Fruit fly (Drosophila melanogaster) whole organism, embryonic: Measurements from ENCODE around the gene Atg2.
A peak's percentile ranks its signal among the peaks of the same experiment; 100 is the strongest.

Source experiments
- B-H1 ChIP-seq: fragments of 200-800 bp; sonication (Bioruptor generic); IDR thresholded peaks from 3 replicates; pipeline ENCODE4 v1.3.6; 2022; ENCODE audit warnings: missing biosample characterization, missing genetic modification characterization
- C15 ChIP-seq: fragments of 200-800 bp; sonication (Bioruptor generic); IDR thresholded peaks from 3 replicates; pipeline ENCODE4 v1.3.6; 2022; ENCODE audit warnings: missing biosample characterization, missing genetic modification characterization
- CG10366 ChIP-seq: fragments of 200-800 bp; sonication (Bioruptor generic); IDR thresholded peaks from 2 replicates; pipeline ENCODE4 v1.3.6; 2022; ENCODE audit warnings: missing biosample characterization, missing genetic modification characterization
- CG10431 ChIP-seq: fragments of 200-800 bp; sonication (Bioruptor generic); optimal IDR thresholded peaks from 3 replicates; lab custom pipeline; 2018; ENCODE audit warnings: missing biosample characterization, mild to moderate bottlenecking, missing genetic modification characterization
- CG11085 ChIP-seq: fragments of 200-800 bp; sonication (Bioruptor generic); IDR thresholded peaks from 2 replicates; pipeline ENCODE4 v1.3.6; 2022; ENCODE audit warnings: missing biosample characterization, missing genetic modification characterization
- CG11093 ChIP-seq: fragments of 200-800 bp; sonication (Bioruptor generic); IDR thresholded peaks from 3 replicates; pipeline ENCODE4 v1.3.6; 2022; ENCODE audit warnings: missing biosample characterization, missing genetic modification characterization
- CG12219 ChIP-seq: fragments of 200-800 bp; sonication (Bioruptor generic); optimal IDR thresholded peaks from 3 replicates; lab custom pipeline; 2018; ENCODE audit warnings: missing biosample characterization, mild to moderate bottlenecking, missing genetic modification characterization
- CG14667 ChIP-seq: fragments of 200-800 bp; sonication (Bioruptor generic); IDR thresholded peaks from 2 replicates; pipeline ENCODE4 v1.3.6; 2022; ENCODE audit warnings: missing biosample characterization, missing genetic modification characterization
- CG16779 ChIP-seq: fragments of 200-800 bp; sonication (Bioruptor generic); IDR thresholded peaks from 2 replicates; pipeline ENCODE4 v1.3.6; 2022; ENCODE audit warnings: missing biosample characterization, missing genetic modification characterization
- CG16813 ChIP-seq: fragments of 200-800 bp; sonication (Bioruptor generic); IDR thresholded peaks from 3 replicates; pipeline ENCODE4 v1.3.6; 2022; ENCODE audit warnings: missing biosample characterization, missing genetic modification characterization; ENCODE audit not compliant: partially characterized antibody
- CG2116 ChIP-seq: fragments of 200-800 bp; sonication (Bioruptor generic); optimal IDR thresholded peaks from 3 replicates; lab custom pipeline; 2018; ENCODE audit warnings: missing biosample characterization, mild to moderate bottlenecking, missing genetic modification characterization
- CG2129 ChIP-seq: fragments of 200-800 bp; sonication (Bioruptor generic); IDR thresholded peaks from 2 replicates; pipeline ENCODE4 v1.3.6; 2022; ENCODE audit warnings: missing biosample characterization, missing genetic modification characterization; ENCODE audit not compliant: partially characterized antibody
- CG2889 ChIP-seq: fragments of 200-800 bp; sonication (Bioruptor generic); IDR thresholded peaks from 3 replicates; pipeline ENCODE4 v1.3.6; 2022; ENCODE audit warnings: missing biosample characterization, missing genetic modification characterization
- CG30431 ChIP-seq: fragments of 200-800 bp; sonication (Bioruptor generic); optimal IDR thresholded peaks from 2 replicates; lab custom pipeline; 2017; ENCODE audit warnings: missing biosample characterization, missing genetic modification characterization
- CG31365 ChIP-seq: fragments of 200-800 bp; sonication (Bioruptor generic); optimal IDR thresholded peaks from 2 replicates; lab custom pipeline; 2018; ENCODE audit warnings: missing biosample characterization, mild to moderate bottlenecking, missing genetic modification characterization
- CG33557 ChIP-seq: fragments of 200-800 bp; sonication (Bioruptor generic); optimal IDR thresholded peaks from 2 replicates; lab custom pipeline; 2019; ENCODE audit warnings: missing biosample characterization, mild to moderate bottlenecking, missing genetic modification characterization, moderate library complexity
- CG4424 ChIP-seq: fragments of 200-800 bp; sonication (Bioruptor generic); optimal IDR thresholded peaks from 3 replicates; lab custom pipeline; 2016; ENCODE audit warnings: missing biosample characterization, missing genetic modification characterization
- CG6765 ChIP-seq: fragments of 200-800 bp; sonication (Bioruptor generic); optimal IDR thresholded peaks from 3 replicates; lab custom pipeline; 2017; ENCODE audit warnings: missing biosample characterization, mild to moderate bottlenecking, missing genetic modification characterization
- CG7357 ChIP-seq: fragments of 200-800 bp; sonication (Bioruptor generic); IDR thresholded peaks from 3 replicates; pipeline ENCODE4 v1.3.6; 2022; ENCODE audit warnings: missing biosample characterization, missing genetic modification characterization
- CG7987 ChIP-seq: fragments of 200-800 bp; sonication (Bioruptor generic); optimal IDR thresholded peaks from 2 replicates; lab custom pipeline; 2018; ENCODE audit warnings: missing biosample characterization, mild to moderate bottlenecking, missing genetic modification characterization, moderate library complexity
- CG8388 ChIP-seq: fragments of 200-800 bp; sonication (Bioruptor generic); optimal IDR thresholded peaks from 2 replicates; lab custom pipeline; 2019; ENCODE audit warnings: missing biosample characterization, mild to moderate bottlenecking, missing genetic modification characterization, moderate library complexity
- CG9817 ChIP-seq: fragments of 200-800 bp; sonication (Bioruptor generic); optimal IDR thresholded peaks from 2 replicates; lab custom pipeline; 2018; ENCODE audit warnings: missing biosample characterization, mild to moderate bottlenecking, missing genetic modification characterization, moderate library complexity
- CkIIα-i1 ChIP-seq: fragments of 200-800 bp; sonication (Bioruptor generic); IDR thresholded peaks from 2 replicates; pipeline ENCODE4 v1.3.6; 2022; ENCODE audit warnings: missing biosample characterization, missing genetic modification characterization
- HmgD ChIP-seq: fragments of 200-800 bp; sonication (Bioruptor generic); optimal IDR thresholded peaks from 3 replicates; lab custom pipeline; 2016; ENCODE audit warnings: missing biosample characterization, missing genetic modification characterization
- Hr78 ChIP-seq, 2 experiments: fragments of 200-800 bp in 1 of 2; fragments of >200 bp in 1 of 2; sonication (Bioruptor generic) in 1 of 2; optimal IDR thresholded peaks; 2 replicates each; lab custom pipeline; 2017 to 2019; ENCODE audit warnings: missing biosample characterization in 2 of 2, missing genetic modification characterization in 2 of 2, mild to moderate bottlenecking in 1 of 2, moderate library complexity in 1 of 2
- Nf-YA ChIP-seq: fragments of 200-800 bp; sonication (Bioruptor generic); IDR thresholded peaks from 2 replicates; pipeline ENCODE4 v1.3.6; 2022; ENCODE audit warnings: missing biosample characterization, missing genetic modification characterization
- Sox102F ChIP-seq: fragments of 200-800 bp; sonication (Bioruptor generic); optimal IDR thresholded peaks from 2 replicates; lab custom pipeline; 2018; ENCODE audit warnings: missing biosample characterization, mild to moderate bottlenecking, missing genetic modification characterization, moderate library complexity
- ash1 ChIP-seq: fragments of 200-800 bp; sonication (Bioruptor generic); optimal IDR thresholded peaks from 2 replicates; lab custom pipeline; 2018; ENCODE audit warnings: missing biosample characterization, mild to moderate bottlenecking, missing genetic modification characterization
- btn ChIP-seq: fragments of 200-800 bp; sonication (Bioruptor generic); optimal IDR thresholded peaks from 2 replicates; lab custom pipeline; 2016; ENCODE audit warnings: missing biosample characterization, missing genetic modification characterization
- cato ChIP-seq: fragments of 200-800 bp; sonication (Bioruptor generic); optimal IDR thresholded peaks from 2 replicates; lab custom pipeline; 2016; ENCODE audit warnings: missing biosample characterization, missing genetic modification characterization, borderline replicate concordance
- chif ChIP-seq, 2 experiments: fragments of 200-800 bp; sonication (Bioruptor generic); optimal IDR thresholded peaks; 3 replicates each; lab custom pipeline; 2016; ENCODE audit warnings: missing biosample characterization in 2 of 2, missing genetic modification characterization in 2 of 2
- crc ChIP-seq: fragments of 200-800 bp; sonication (Bioruptor generic); optimal IDR thresholded peaks from 2 replicates; lab custom pipeline; 2016; ENCODE audit warnings: missing biosample characterization, missing genetic modification characterization
- en ChIP-seq: fragments of 200-800 bp; sonication (Bioruptor generic); optimal IDR thresholded peaks from 2 replicates; lab custom pipeline; 2016; ENCODE audit warnings: missing biosample characterization, missing genetic modification characterization
- ewg ChIP-seq: fragments of 200-800 bp; sonication (Bioruptor generic); optimal IDR thresholded peaks from 3 replicates; lab custom pipeline; 2017; ENCODE audit warnings: mild to moderate bottlenecking, missing biosample characterization, missing genetic modification reagents, missing genetic modification characterization
- fd64A ChIP-seq: fragments of 200-800 bp; sonication (Bioruptor generic); optimal IDR thresholded peaks from 3 replicates; lab custom pipeline; 2018; ENCODE audit warnings: missing biosample characterization, mild to moderate bottlenecking, missing genetic modification characterization
- fu2 ChIP-seq: fragments of 200-800 bp; sonication (Bioruptor generic); optimal IDR thresholded peaks from 2 replicates; lab custom pipeline; 2016; ENCODE audit warnings: missing biosample characterization, missing genetic modification characterization
- lola ChIP-seq, 3 experiments: fragments of >200 bp in 2 of 3; fragments of 200-800 bp in 1 of 3; sonication (Bioruptor generic) in 1 of 3; optimal IDR thresholded peaks; 2 replicates each; lab custom pipeline; 2017 to 2019; ENCODE audit warnings: missing biosample characterization in 3 of 3, missing genetic modification characterization in 3 of 3, mild to moderate bottlenecking in 1 of 3, moderate library complexity in 1 of 3
- odd ChIP-seq: fragments of 200-800 bp; sonication (Bioruptor generic); optimal IDR thresholded peaks from 2 replicates; lab custom pipeline; 2017; ENCODE audit warnings: missing biosample characterization, mild to moderate bottlenecking, missing genetic modification characterization
- pum ChIP-seq: fragments of 200-800 bp; sonication (Bioruptor generic); optimal IDR thresholded peaks from 2 replicates; lab custom pipeline; 2016; ENCODE audit warnings: missing biosample characterization, missing genetic modification characterization
- row ChIP-seq: fragments of 200-800 bp; sonication (Bioruptor generic); IDR thresholded peaks from 3 replicates; pipeline ENCODE4 v1.3.6; 2022; ENCODE audit warnings: missing biosample characterization, missing genetic modification characterization
- sens-2 ChIP-seq: fragments of 200-800 bp; sonication (Bioruptor generic); IDR thresholded peaks from 2 replicates; pipeline ENCODE4 v1.3.6; 2022; ENCODE audit warnings: missing biosample characterization, missing genetic modification characterization
- shn ChIP-seq: fragments of 200-800 bp; sonication (Bioruptor generic); optimal IDR thresholded peaks from 3 replicates; lab custom pipeline; 2016; ENCODE audit warnings: missing biosample characterization, missing genetic modification characterization
- sim ChIP-seq: fragments of 200-800 bp; sonication (Bioruptor generic); IDR thresholded peaks from 2 replicates; pipeline ENCODE4 v1.3.6; 2022; ENCODE audit warnings: missing biosample characterization, missing genetic modification characterization
- slbo ChIP-seq: fragments of 200-800 bp; sonication (Bioruptor generic); IDR thresholded peaks from 2 replicates; pipeline ENCODE4 v1.3.6; 2022; ENCODE audit warnings: missing biosample characterization, missing genetic modification characterization
- sqz ChIP-seq: fragments of 200-800 bp; sonication (Bioruptor generic); optimal IDR thresholded peaks from 3 replicates; lab custom pipeline; 2018; ENCODE audit warnings: missing biosample characterization, mild to moderate bottlenecking, missing genetic modification characterization
- stc ChIP-seq: fragments of 200-800 bp; sonication (Bioruptor generic); IDR thresholded peaks from 2 replicates; pipeline ENCODE4 v1.3.6; 2022; ENCODE audit warnings: missing biosample characterization, missing genetic modification characterization
- unc-4 ChIP-seq: fragments of 200-800 bp; sonication (Bioruptor generic); IDR thresholded peaks from 2 replicates; pipeline ENCODE4 v1.3.6; 2022; ENCODE audit warnings: missing biosample characterization, missing genetic modification characterization; ENCODE audit not compliant: partially characterized antibody
- vfl ChIP-seq: fragments of 200-800 bp; sonication (Bioruptor generic); optimal IDR thresholded peaks from 2 replicates; lab custom pipeline; 2016; ENCODE audit warnings: missing biosample characterization, missing genetic modification characterization
- wor ChIP-seq: fragments of 200-800 bp; sonication (Bioruptor generic); IDR thresholded peaks from 2 replicates; pipeline ENCODE4 v1.3.6; 2022; ENCODE audit warnings: missing biosample characterization, missing genetic modification characterization

Gene Atg2

dm6 chr3L:2766269-2767088 lies 7.7 kb upstream of the Atg2 start, which contains the start of the genes Mrtf and Non2 (continued):
- TF ChIP-seq unc-4 (GFP tag; lab: Robert Waterston, UW) (peak; percentile 72), CG14667 (no peak), sqz (GFP tag; lab: Kevin White, UChicago) (no peak), CG11085 (GFP tag; lab: Robert Waterston, UW) (no peak), Nf-YA (GFP tag; lab: Robert Waterston, UW) (peak; percentile 33; the same call in 1 of the 2 replicates), CG10431 (GFP tag; lab: Kevin White, UChicago) (no peak), vfl (GFP tag; lab: Kevin White, UChicago) (peak; percentile 63), CG7357 (GFP tag; lab: Robert Waterston, UW) (no peak; the same call in 2 of the 3 replicates), CG6765 (GFP tag; lab: Kevin White, UChicago) (no peak), CG11093 (GFP tag; lab: Robert Waterston, UW) (no peak), en (no peak), CG16813 (peak; percentile 81), CG2116 (peak; percentile 98), CG10366 (GFP tag; lab: Robert Waterston, UW) (peak; percentile 47), CkIIα-i1 (no peak), btn (GFP tag; lab: Kevin White, UChicago) (no peak), lola (GFP tag; optimal IDR thresholded peaks at IDR 0.05; lab: Kevin White, UChicago) (peak in 1 of 3 experiments; percentile 60), shn (GFP tag; lab: Kevin White, UChicago) (peak; percentile 65), odd (GFP tag; lab: Kevin White, UChicago) (no peak), C15 (GFP tag; lab: Robert Waterston, UW) (0 out of 3 replicates have a peak, but pooled peaks have one; percentile 26), fd64A (GFP tag; lab: Kevin White, UChicago) (no peak), sens-2 (GFP tag; lab: Robert Waterston, UW) (no peak), CG4424 (peak; percentile 71), ewg (GFP tag; lab: Kevin White, UChicago) (peak; percentile 23), B-H1 (0 out of 3 replicates have a peak, but pooled peaks have one; percentile 31), CG33557 (GFP tag; lab: Kevin White, UChicago) (peak; percentile 38), CG2129 (peak; percentile 36; the same call in 1 of the 2 replicates), CG2889 (GFP tag; lab: Robert Waterston, UW) (no peak), CG12219 (GFP tag; lab: Kevin White, UChicago) (no peak), chif (GFP tag; optimal IDR thresholded peaks at IDR 0.05; lab: Kevin White, UChicago) (peak; percentile 27 to 53), fu2 (GFP tag; lab: Kevin White, UChicago) (peak; percentile 42), wor (GFP tag; lab: Robert Waterston, UW) (no peak), Sox102F (GFP tag; lab: Kevin White, UChicago) (peak; percentile 41), HmgD (GFP tag; lab: Kevin White, UChicago) (no peak), cato (GFP tag; lab: Kevin White, UChicago) (peak; percentile 37), pum (peak; percentile 60), CG30431 (GFP tag; lab: Kevin White, UChicago) (no peak), CG8388 (GFP tag; lab: Kevin White, UChicago) (peak; percentile 17), CG16779 (0 out of 2 replicates have a peak, but pooled peaks have one; percentile 5), ash1 (no peak), stc (GFP tag; lab: Robert Waterston, UW) (no peak), Hr78 (GFP tag; optimal IDR thresholded peaks at IDR 0.05; lab: Kevin White, UChicago) (no peak), row (GFP tag; lab: Robert Waterston, UW) (peak; percentile 78), CG7987 (no peak), crc (GFP tag; lab: Kevin White, UChicago) (no peak), CG31365 (no peak), CG9817 (peak; percentile 60), sim (no peak), slbo (peak; percentile 78)
